Fruit fly (Drosophila melanogaster): ENCODE measurements around the gene CG7044.

CG7044 gene

dm6 chr3R:21112742-21113465 lies 11.4 kb upstream of the CG7044 start (continued):
- TF ChIP-seq CG32006 (GFP tag; optimal IDR thresholded peaks at IDR 0.05) (peak; percentile 84), fd85E (GFP tag; optimal IDR thresholded peaks at IDR 0.05) (no peak), CG8119 (GFP tag; IDR thresholded peaks at IDR 0.05) (peak; percentile 90), vri (GFP tag; optimal IDR thresholded peaks at IDR 0.05) (peak; percentile 67), CG7368 (GFP tag; optimal IDR thresholded peaks at IDR 0.05) (peak; percentile 52), CG4318 (GFP tag; optimal IDR thresholded peaks at IDR 0.05) (no peak), CG9139 (GFP tag; optimal IDR thresholded peaks at IDR 0.05) (no peak), Eip93F (GFP tag; optimal IDR thresholded peaks at IDR 0.05) (no peak), dsx (GFP tag; optimal IDR thresholded peaks at IDR 0.05; ENCODE audit: poor library complexity, severe bottlenecking) (peak; percentile 25), Lpt (GFP tag; optimal IDR thresholded peaks at IDR 0.05) (peak; percentile 64), fkh (GFP tag; optimal IDR thresholded peaks at IDR 0.05) (peak; percentile 96), esn (GFP tag; optimal IDR thresholded peaks at IDR 0.05) (peak; percentile 70), CG11294 (GFP tag; IDR thresholded peaks at IDR 0.05) (peak; percentile 62; the same call in 1 of the 2 replicates), Sox102F (GFP tag; optimal IDR thresholded peaks at IDR 0.05) (no peak), lz (GFP tag; optimal IDR thresholded peaks at IDR 0.05) (peak; percentile 63), CG3032 (tag; optimal IDR thresholded peaks at IDR 0.05) (peak; percentile 63), Hr39 (GFP tag; optimal IDR thresholded peaks at IDR 0.05) (peak; percentile 70), eg (GFP tag; IDR thresholded peaks at IDR 0.05) (peak; percentile 89), CG6792 (GFP tag; optimal IDR thresholded peaks at IDR 0.05) (peak; percentile 66), Ets96B (tag; optimal IDR thresholded peaks at IDR 0.05) (peak; percentile 65), ss (GFP tag; optimal IDR thresholded peaks at IDR 0.05) (no peak), Smox (GFP tag; optimal IDR thresholded peaks at IDR 0.05) (no peak), topi (GFP tag; optimal IDR thresholded peaks at IDR 0.05) (peak; percentile 53), CG15336 (GFP tag; IDR thresholded peaks at IDR 0.05) (peak; percentile 93), acj6 (GFP tag; optimal IDR thresholded peaks at IDR 0.05) (peak; percentile 76), CG10631 (GFP tag; optimal IDR thresholded peaks at IDR 0.05) (peak; percentile 50)

dm6 chr3R:21111964-21112740 lies 10.6 kb upstream of the CG7044 start:
- TF ChIP-seq Eip93F (GFP tag; optimal IDR thresholded peaks at IDR 0.05) (peak; percentile 61), CG8319 (GFP tag; optimal IDR thresholded peaks at IDR 0.05) (no peak), CG10631 (GFP tag; optimal IDR thresholded peaks at IDR 0.05) (no peak), Eip75B (GFP tag; optimal IDR thresholded peaks at IDR 0.05) (peak; percentile 49), Ets96B (tag; optimal IDR thresholded peaks at IDR 0.05) (peak; percentile 6), CG8119 (GFP tag; IDR thresholded peaks at IDR 0.05) (peak; percentile 45; the same call in 2 of the 3 replicates), Lpt (GFP tag; optimal IDR thresholded peaks at IDR 0.05) (peak; percentile 40), CG16779 (tag; optimal IDR thresholded peaks at IDR 0.05) (peak; percentile 5), fd59A (GFP tag; optimal IDR thresholded peaks at IDR 0.05) (no peak), CG31627 (GFP tag; optimal IDR thresholded peaks at IDR 0.05) (peak; percentile 67), svp (GFP tag) (peak; percentile 89), esn (GFP tag; optimal IDR thresholded peaks at IDR 0.05) (peak; percentile 69), Smox (GFP tag; optimal IDR thresholded peaks at IDR 0.05) (peak; percentile 54), achi (GFP tag; optimal IDR thresholded peaks at IDR 0.05) (peak; percentile 39), ss (GFP tag; optimal IDR thresholded peaks at IDR 0.05) (peak in 1 of 2 experiments; percentile 37), Eip78C (GFP tag) (peak; percentile 83), spab (GFP tag; optimal IDR thresholded peaks at IDR 0.05) (no peak), Sox14 (GFP tag; optimal IDR thresholded peaks at IDR 0.05) (peak; percentile 80), Sox102F (GFP tag; optimal IDR thresholded peaks at IDR 0.05) (peak; percentile 68), Hr38 (GFP tag; optimal IDR thresholded peaks at IDR 0.05) (no peak), pdm3 (GFP tag; optimal IDR thresholded peaks at IDR 0.05) (no peak), net (GFP tag; optimal IDR thresholded peaks at IDR 0.05) (peak; percentile 26), CG6854 (GFP tag; optimal IDR thresholded peaks at IDR 0.05) (no peak), CG3032 (tag; optimal IDR thresholded peaks at IDR 0.05) (no peak), CG15336 (GFP tag; IDR thresholded peaks at IDR 0.05) (peak; percentile 40; the same call in 1 of the 2 replicates), acj6 (GFP tag; optimal IDR thresholded peaks at IDR 0.05) (peak; percentile 51), lz (GFP tag; optimal IDR thresholded peaks at IDR 0.05) (peak; percentile 42), CG6808 (GFP tag; optimal IDR thresholded peaks at IDR 0.05) (peak; percentile 28), Met (GFP tag; optimal IDR thresholded peaks at IDR 0.05) (peak; percentile 71), salr (GFP tag; optimal IDR thresholded peaks at IDR 0.05) (peak in 1 of 2 experiments; percentile 12), cyc (GFP tag; optimal IDR thresholded peaks at IDR 0.05) (peak; percentile 31), eg (GFP tag; IDR thresholded peaks at IDR 0.05) (no peak; the same call in 2 of the 3 replicates), Gug (GFP tag; IDR thresholded peaks at IDR 0.05) (0 out of 2 replicates have a peak, but pooled peaks have one; percentile 25), CG6792 (GFP tag; optimal IDR thresholded peaks at IDR 0.05) (peak; percentile 23)

Measured in whole organism, prepupa.